Worm (Caenorhabditis elegans): ENCODE measurements around the gene ipla-3.

The ipla-3 gene

DNA sequence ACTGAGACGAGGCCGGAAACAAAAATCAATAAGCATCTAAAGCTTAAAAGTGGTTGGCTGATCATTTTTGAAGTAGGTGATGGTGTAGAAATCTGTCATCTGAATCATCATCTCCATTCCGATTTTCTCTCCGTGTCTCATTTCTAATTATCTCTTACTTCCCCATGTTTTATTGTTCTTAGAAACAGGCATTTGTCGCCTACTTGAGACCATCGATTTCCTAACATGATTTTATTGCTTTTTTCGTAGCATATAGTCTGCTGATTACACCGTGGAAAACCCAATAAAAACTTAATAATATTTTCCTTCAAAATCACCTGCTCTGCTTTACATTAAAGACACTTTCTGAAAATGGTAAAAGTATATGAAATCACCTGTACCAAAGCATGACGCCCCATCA, 46.2 kb upstream of the ipla-3 start, which contains the start of gene F38A6.4:
Gene F38A6.4, minus strand, starts transcription at position 101 of the 400 bp plus-strand sequence.
- TF ChIP-seq unc-120 (tag; optimal IDR thresholded peaks at IDR 0.05; ENCODE audit: poor library complexity, severe bottlenecking), result no peak
- TF ChIP-seq nhr-28 (tag; optimal IDR thresholded peaks at IDR 0.05), result no peak
- TF ChIP-seq unc-62 (GFP tag; optimal IDR thresholded peaks at IDR 0.05), result no peak
- TF ChIP-seq lin-13 (tag; optimal IDR thresholded peaks at IDR 0.05), result no peak
- TF ChIP-seq ces-1 (GFP tag; optimal IDR thresholded peaks at IDR 0.05), result no peak
- TF ChIP-seq ceh-83 (GFP tag; optimal IDR thresholded peaks at IDR 0.05), result no peak
- no peak for TF ChIP-seq mep-1 (tag; optimal IDR thresholded peaks at IDR 0.05)
- no peak for TF ChIP-seq lsy-2 (tag; optimal IDR thresholded peaks at IDR 0.05)
- no peak for TF ChIP-seq zip-8 (tag; optimal IDR thresholded peaks at IDR 0.05)
- no peak for TF ChIP-seq nhr-237 (tag; optimal IDR thresholded peaks at IDR 0.05)
- TF ChIP-seq mls-2 (tag; optimal IDR thresholded peaks at IDR 0.05), result no peak
- no peak for TF ChIP-seq flh-1 (GFP tag; optimal IDR thresholded peaks at IDR 0.05)

DNA sequence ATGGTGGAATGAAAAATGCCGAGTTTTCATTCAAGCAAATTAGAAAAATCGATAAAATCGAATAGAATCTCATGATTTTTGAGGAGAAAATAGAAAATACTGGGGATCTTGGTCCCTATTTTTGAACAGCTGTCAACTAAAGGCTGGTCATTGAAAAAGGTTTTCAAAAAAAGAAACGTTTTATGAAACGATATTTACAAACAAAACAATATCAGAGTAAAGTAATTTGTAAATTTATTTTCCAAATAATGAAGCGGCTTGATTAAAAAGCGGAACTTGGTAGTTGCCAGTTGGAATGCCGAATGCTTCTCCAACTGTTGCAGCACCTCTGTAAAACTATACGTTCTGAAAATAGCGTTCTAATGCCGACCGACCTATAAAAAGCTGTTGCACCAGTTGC, 44.6 kb upstream of the ipla-3 start, which contains the start of gene F38A6.5:
Gene F38A6.5, minus strand, starts transcription at position 101 of the 400 bp plus-strand sequence.
- no peak for TF ChIP-seq sem-2 (GFP tag; optimal IDR thresholded peaks at IDR 0.05)
- no peak for TF ChIP-seq lin-32 (GFP tag; optimal IDR thresholded peaks at IDR 0.05)
- TF ChIP-seq cnd-1 (tag; optimal IDR thresholded peaks at IDR 0.05), result no peak
- no peak for TF ChIP-seq bed-3 (GFP tag; optimal IDR thresholded peaks at IDR 0.05)
- no peak for TF ChIP-seq sptf-1 (tag; optimal IDR thresholded peaks at IDR 0.05)
- no peak for TF ChIP-seq ces-1 (GFP tag; optimal IDR thresholded peaks at IDR 0.05)
- no peak for TF ChIP-seq ceh-43 (GFP tag; optimal IDR thresholded peaks at IDR 0.05)
- no peak for TF ChIP-seq snpc-4 (tag; optimal IDR thresholded peaks at IDR 0.05)
- TF ChIP-seq blmp-1 (tag; optimal IDR thresholded peaks at IDR 0.05), result no peak
- no peak for TF ChIP-seq zip-8 (tag; optimal IDR thresholded peaks at IDR 0.05)
- TF ChIP-seq hlh-1 (tag; optimal IDR thresholded peaks at IDR 0.05), result no peak
- no peak for TF ChIP-seq nhr-237 (tag; optimal IDR thresholded peaks at IDR 0.05)
- TF ChIP-seq nhr-2 (tag; optimal IDR thresholded peaks at IDR 0.05), result no peak

DNA sequence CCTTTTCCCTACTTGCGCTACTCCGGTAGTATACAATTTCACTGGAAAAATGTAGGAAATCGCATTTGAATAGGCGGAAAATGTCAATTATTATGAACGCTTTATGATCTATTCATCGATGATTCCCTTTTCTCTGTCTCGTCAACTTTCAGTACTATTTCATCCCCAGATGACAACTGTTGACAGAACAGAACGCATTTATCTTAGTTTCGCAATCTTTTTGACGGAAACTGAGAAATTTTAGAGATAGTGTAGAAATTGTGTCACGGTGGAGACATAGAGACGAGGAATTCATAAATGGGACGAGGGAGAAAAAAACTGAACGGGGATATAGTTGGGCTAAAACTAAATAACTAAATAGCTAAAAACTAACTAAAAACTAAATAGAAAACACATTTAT, 42.6 kb upstream of the ipla-3 start:
- TF ChIP-seq nhr-2 (tag; optimal IDR thresholded peaks at IDR 0.05) (no peak), unc-62 (GFP tag; optimal IDR thresholded peaks at IDR 0.05) (peak; percentile 97), nhr-237 (tag; optimal IDR thresholded peaks at IDR 0.05) (no peak), mls-2 (tag; optimal IDR thresholded peaks at IDR 0.05) (no peak), hlh-1 (tag; optimal IDR thresholded peaks at IDR 0.05) (peak; percentile 31), unc-120 (tag; optimal IDR thresholded peaks at IDR 0.05; ENCODE audit: poor library complexity, severe bottlenecking) (peak; percentile 15)

DNA sequence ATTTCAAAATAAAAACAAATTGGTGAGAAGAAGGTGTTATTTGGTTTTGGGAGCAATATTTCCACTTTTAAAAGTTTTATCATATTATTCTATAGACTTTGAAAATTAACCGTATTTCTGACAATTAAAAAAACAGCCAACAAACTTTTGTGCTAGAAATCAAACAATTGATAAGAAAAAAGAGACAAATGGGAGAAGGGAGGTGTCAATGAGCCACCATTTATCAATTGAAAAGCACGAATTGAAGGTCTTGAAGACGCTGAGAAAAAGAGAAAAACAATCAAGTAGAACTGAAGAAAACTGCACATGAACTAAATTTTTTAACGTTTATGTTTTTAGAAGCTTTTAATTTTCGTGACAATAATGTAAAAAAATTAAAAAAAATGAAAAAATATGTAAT, 41.8 kb upstream of the ipla-3 start:
- no peak for TF ChIP-seq mab-5 (tag; optimal IDR thresholded peaks at IDR 0.05)
- no peak for TF ChIP-seq zip-8 (tag; optimal IDR thresholded peaks at IDR 0.05)
- no peak for TF ChIP-seq M03D4.4 (tag; optimal IDR thresholded peaks at IDR 0.05)
- TF ChIP-seq ceh-39 (tag; optimal IDR thresholded peaks at IDR 0.05), result no peak
- no peak for TF ChIP-seq snpc-4 (tag; optimal IDR thresholded peaks at IDR 0.05)
- TF ChIP-seq unc-120 (tag; optimal IDR thresholded peaks at IDR 0.05; ENCODE audit: poor library complexity, severe bottlenecking), result no peak
- no peak for TF ChIP-seq ceh-43 (GFP tag; optimal IDR thresholded peaks at IDR 0.05)
- TF ChIP-seq unc-39 (tag; optimal IDR thresholded peaks at IDR 0.05), result no peak
- no peak for TF ChIP-seq bed-3 (GFP tag; optimal IDR thresholded peaks at IDR 0.05)
- no peak for TF ChIP-seq blmp-1 (tag; optimal IDR thresholded peaks at IDR 0.05)

DNA sequence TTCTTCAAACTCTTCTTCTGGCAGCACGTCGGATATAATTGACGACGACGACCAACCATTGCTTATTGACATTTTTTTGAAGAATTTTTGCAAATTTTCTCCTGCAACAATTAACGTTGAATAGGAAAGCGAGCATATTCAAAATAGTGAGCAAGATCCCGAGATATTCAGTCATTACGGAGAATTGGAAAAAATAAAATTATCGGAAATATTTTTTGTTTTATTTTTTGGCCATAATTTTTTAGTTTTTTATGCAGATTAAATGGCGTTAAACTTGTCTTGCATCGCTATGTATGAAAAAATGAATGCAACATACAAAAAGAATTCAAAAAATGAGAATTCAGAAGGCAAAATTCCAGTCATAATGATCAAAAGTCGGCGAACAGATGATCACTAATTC, 41.0 kb upstream of the ipla-3 start, which contains the start of gene elp-1:
Gene elp-1, minus strand, starts transcription at position 101 of the 400 bp plus-strand sequence.
- TF ChIP-seq unc-120 (tag; optimal IDR thresholded peaks at IDR 0.05; ENCODE audit: poor library complexity, severe bottlenecking) (no peak), ces-1 (GFP tag; optimal IDR thresholded peaks at IDR 0.05) (no peak), nhr-2 (tag; optimal IDR thresholded peaks at IDR 0.05) (no peak), zip-8 (tag; optimal IDR thresholded peaks at IDR 0.05) (no peak), M03D4.4 (tag; optimal IDR thresholded peaks at IDR 0.05) (no peak), drap-1 (GFP tag; optimal IDR thresholded peaks at IDR 0.05) (no peak), ceh-39 (tag; optimal IDR thresholded peaks at IDR 0.05) (no peak), elt-1 (tag; optimal IDR thresholded peaks at IDR 0.05; ENCODE audit: borderline replicate concordance, insufficient read depth) (no peak)

DNA sequence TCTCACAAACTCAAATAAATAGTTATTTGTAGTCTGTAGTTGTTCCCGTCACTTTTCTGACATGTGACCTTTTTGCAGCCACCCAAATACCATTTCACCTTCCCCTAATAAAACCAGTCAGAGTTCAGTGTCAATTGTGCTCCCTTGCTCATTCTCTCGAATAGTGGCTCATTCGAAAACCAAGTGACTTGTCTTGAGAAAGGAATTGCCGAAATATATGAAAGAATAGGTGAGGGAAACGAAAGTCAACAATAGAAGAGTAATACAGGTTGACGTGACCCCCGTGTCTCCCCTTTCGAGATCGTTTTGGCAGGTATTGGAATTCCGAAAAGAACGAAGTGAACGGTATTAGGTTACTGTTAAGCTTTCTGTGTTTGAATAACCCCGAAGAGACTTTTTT, 34.1 kb upstream of the ipla-3 start:
- TF ChIP-seq mls-2 (tag; optimal IDR thresholded peaks at IDR 0.05), result no peak
- TF ChIP-seq ceh-39 (tag; optimal IDR thresholded peaks at IDR 0.05), result no peak
- TF ChIP-seq mep-1 (tag; optimal IDR thresholded peaks at IDR 0.05), result no peak
- TF ChIP-seq nhr-2 (tag; optimal IDR thresholded peaks at IDR 0.05), result no peak
- no peak for TF ChIP-seq snpc-4 (tag; optimal IDR thresholded peaks at IDR 0.05)
- TF ChIP-seq M03D4.4 (tag; optimal IDR thresholded peaks at IDR 0.05), result no peak
- TF ChIP-seq pha-4 (tag; optimal IDR thresholded peaks at IDR 0.05), result no peak
- TF ChIP-seq unc-120 (tag; optimal IDR thresholded peaks at IDR 0.05; ENCODE audit: poor library complexity, severe bottlenecking), result no peak
- TF ChIP-seq ztf-11 (tag; optimal IDR thresholded peaks at IDR 0.05), result no peak
- no peak for TF ChIP-seq lin-13 (tag; optimal IDR thresholded peaks at IDR 0.05)
- TF ChIP-seq drap-1 (GFP tag; optimal IDR thresholded peaks at IDR 0.05), result no peak
- TF ChIP-seq lsy-2 (tag; optimal IDR thresholded peaks at IDR 0.05), result no peak
- TF ChIP-seq flh-1 (GFP tag; optimal IDR thresholded peaks at IDR 0.05), result no peak
- no peak for TF ChIP-seq unc-39 (tag; optimal IDR thresholded peaks at IDR 0.05)
- TF ChIP-seq nhr-237 (tag; optimal IDR thresholded peaks at IDR 0.05), result no peak

Measured in whole organism, mixed stage, embryonic.